Fruit fly (Drosophila melanogaster) whole organism, prepupa: ENCODE results near the gene iPLA2-VIA.
A peak's percentile ranks its signal among the peaks of the same experiment; 100 is the strongest.

Experiments used
- Blimp-1 ChIP-seq: fragments of 200-800 bp; sonication (Bioruptor generic); optimal IDR thresholded peaks from 3 replicates; lab custom pipeline; 2017; ENCODE audit warnings: missing biosample characterization, missing genetic modification characterization, mild to moderate bottlenecking, moderate library complexity, missing genetic modification reagents
- CG10631 ChIP-seq: fragments of 200-800 bp; sonication (Bioruptor generic); optimal IDR thresholded peaks from 2 replicates; lab custom pipeline; 2016; ENCODE audit warnings: missing biosample characterization, missing genetic modification characterization
- CG10669 ChIP-seq: fragments of 200-800 bp; sonication (Bioruptor generic); optimal IDR thresholded peaks from 3 replicates; lab custom pipeline; 2018; ENCODE audit warnings: missing biosample characterization, mild to moderate bottlenecking, missing genetic modification characterization, moderate library complexity
- CG11762 ChIP-seq: fragments of 200-800 bp; sonication (Bioruptor generic); optimal IDR thresholded peaks from 3 replicates; lab custom pipeline; 2016; ENCODE audit warnings: missing biosample characterization, missing genetic modification characterization; ENCODE audit not compliant: insufficient read depth
- CG1621 ChIP-seq: fragments of 200-800 bp; sonication (Bioruptor generic); optimal IDR thresholded peaks from 3 replicates; lab custom pipeline; 2018; ENCODE audit warnings: missing biosample characterization, mild to moderate bottlenecking, missing genetic modification characterization
- CG16779 ChIP-seq: fragments of 200-800 bp; sonication (Bioruptor generic); optimal IDR thresholded peaks from 3 replicates; lab custom pipeline; 2017; ENCODE audit warnings: missing biosample characterization, mild to moderate bottlenecking, missing genetic modification characterization
- CG32006 ChIP-seq: fragments of 200-800 bp; sonication (Bioruptor generic); optimal IDR thresholded peaks from 3 replicates; lab custom pipeline; 2017; ENCODE audit warnings: missing biosample characterization, mild to moderate bottlenecking, missing genetic modification characterization
- CG34406 ChIP-seq: fragments of 200-800 bp; sonication (Bioruptor generic); optimal IDR thresholded peaks from 3 replicates; lab custom pipeline; 2016; ENCODE audit warnings: missing biosample characterization, missing genetic modification characterization
- CG4318 ChIP-seq: fragments of 200-800 bp; sonication (Bioruptor generic); optimal IDR thresholded peaks from 3 replicates; lab custom pipeline; 2017; ENCODE audit warnings: missing biosample characterization, mild to moderate bottlenecking, missing genetic modification characterization
- CG6163 ChIP-seq: fragments of 200-800 bp; sonication (Bioruptor generic); IDR thresholded peaks from 3 replicates; pipeline ENCODE4 v1.3.6; 2022; ENCODE audit warnings: missing biosample characterization, missing genetic modification characterization
- CG6276 ChIP-seq: fragments of 200-800 bp; sonication (Bioruptor generic); optimal IDR thresholded peaks from 2 replicates; lab custom pipeline; 2017; ENCODE audit warnings: missing biosample characterization, mild to moderate bottlenecking, missing genetic modification characterization
- CG6792 ChIP-seq: fragments of 200-800 bp; sonication (Bioruptor generic); optimal IDR thresholded peaks from 3 replicates; lab custom pipeline; 2016; ENCODE audit warnings: missing biosample characterization, missing genetic modification characterization
- CG6808 ChIP-seq: fragments of 200-800 bp; sonication (Bioruptor generic); optimal IDR thresholded peaks from 3 replicates; lab custom pipeline; 2017; ENCODE audit warnings: missing biosample characterization, missing genetic modification characterization, mild to moderate bottlenecking, moderate library complexity, missing genetic modification reagents
- CG6854 ChIP-seq: fragments of 200-800 bp; sonication (Bioruptor generic); optimal IDR thresholded peaks from 2 replicates; lab custom pipeline; 2017; ENCODE audit warnings: missing biosample characterization, mild to moderate bottlenecking, missing genetic modification characterization
- CG7368 ChIP-seq: fragments of 200-800 bp; sonication (Bioruptor generic); optimal IDR thresholded peaks from 3 replicates; lab custom pipeline; 2016; ENCODE audit warnings: missing biosample characterization, missing genetic modification characterization
- CG8119 ChIP-seq: fragments of 200-800 bp; sonication (Bioruptor generic); IDR thresholded peaks from 3 replicates; pipeline ENCODE4 v1.3.6; 2022; ENCODE audit warnings: missing biosample characterization, missing genetic modification characterization
- CG8632 ChIP-seq: fragments of 200-800 bp; sonication (Bioruptor generic); optimal IDR thresholded peaks from 3 replicates; lab custom pipeline; 2016; ENCODE audit warnings: missing biosample characterization, missing genetic modification characterization
- CG9139 ChIP-seq: fragments of 200-800 bp; sonication (Bioruptor generic); optimal IDR thresholded peaks from 3 replicates; lab custom pipeline; 2017; ENCODE audit warnings: missing biosample characterization, mild to moderate bottlenecking, missing genetic modification characterization
- Eip75B ChIP-seq: fragments of 200-800 bp; sonication (Bioruptor generic); optimal IDR thresholded peaks from 3 replicates; lab custom pipeline; 2016; ENCODE audit warnings: missing biosample characterization, missing genetic modification characterization
- Ets21C ChIP-seq: fragments of 200-800 bp; sonication (Bioruptor generic); optimal IDR thresholded peaks from 3 replicates; lab custom pipeline; 2016; ENCODE audit warnings: missing biosample characterization, missing genetic modification characterization
- Gug ChIP-seq: fragments of 200-800 bp; sonication (Bioruptor generic); IDR thresholded peaks from 2 replicates; pipeline ENCODE4 v1.3.6; 2022; ENCODE audit warnings: missing biosample characterization, missing genetic modification characterization
- Hr39 ChIP-seq: fragments of 200-800 bp; sonication (Bioruptor generic); optimal IDR thresholded peaks from 2 replicates; lab custom pipeline; 2016; ENCODE audit warnings: missing biosample characterization, missing genetic modification characterization
- Sox102F ChIP-seq: fragments of 200-800 bp; sonication (Bioruptor generic); optimal IDR thresholded peaks from 2 replicates; lab custom pipeline; 2016; ENCODE audit warnings: missing biosample characterization, mild to moderate bottlenecking, missing genetic modification characterization
- Sox14 ChIP-seq: fragments of 200-800 bp; sonication (Bioruptor generic); optimal IDR thresholded peaks from 3 replicates; lab custom pipeline; 2016; ENCODE audit warnings: missing biosample characterization, missing genetic modification characterization
- Sox15 ChIP-seq: fragments of 200-800 bp; sonication (Bioruptor generic); optimal IDR thresholded peaks from 3 replicates; lab custom pipeline; 2016; ENCODE audit warnings: missing biosample characterization, missing genetic modification characterization
- achi ChIP-seq: fragments of 200-800 bp; sonication (Bioruptor generic); optimal IDR thresholded peaks from 3 replicates; lab custom pipeline; 2016; ENCODE audit warnings: missing biosample characterization, missing genetic modification characterization
- dac ChIP-seq: fragments of 200-800 bp; sonication (Bioruptor generic); optimal IDR thresholded peaks from 2 replicates; lab custom pipeline; 2017; ENCODE audit warnings: missing biosample characterization, mild to moderate bottlenecking, missing genetic modification characterization
- fd85E ChIP-seq: fragments of 200-800 bp; sonication (Bioruptor generic); optimal IDR thresholded peaks from 3 replicates; lab custom pipeline; 2016; ENCODE audit warnings: missing biosample characterization, missing genetic modification characterization
- fkh ChIP-seq: fragments of 200-800 bp; sonication (Bioruptor generic); optimal IDR thresholded peaks from 3 replicates; lab custom pipeline; 2017; ENCODE audit warnings: missing biosample characterization, mild to moderate bottlenecking, missing genetic modification characterization, moderate library complexity
- lz ChIP-seq: fragments of 200-800 bp; sonication (Bioruptor generic); optimal IDR thresholded peaks from 3 replicates; lab custom pipeline; 2016; ENCODE audit warnings: missing biosample characterization, missing genetic modification characterization
- net ChIP-seq: fragments of 200-800 bp; sonication (Bioruptor generic); optimal IDR thresholded peaks from 3 replicates; lab custom pipeline; 2016; ENCODE audit warnings: missing biosample characterization, missing genetic modification characterization
- pdm3 ChIP-seq: fragments of 200-800 bp; sonication (Bioruptor generic); optimal IDR thresholded peaks from 3 replicates; lab custom pipeline; 2016; ENCODE audit warnings: missing biosample characterization, missing genetic modification characterization
- salr ChIP-seq, 2 experiments: fragments of 200-800 bp; sonication (Bioruptor generic); optimal IDR thresholded peaks; 3 replicates each; lab custom pipeline; 2016 to 2018; ENCODE audit warnings: missing biosample characterization in 2 of 2, missing genetic modification characterization in 2 of 2, mild to moderate bottlenecking in 1 of 2
- ss ChIP-seq, 2 experiments: fragments of 200-800 bp; sonication (Bioruptor generic); optimal IDR thresholded peaks; 2 replicates in 1 of 2; 3 replicates in 1 of 2; lab custom pipeline; 2017 to 2018; ENCODE audit warnings: mild to moderate bottlenecking in 2 of 2, missing biosample characterization in 2 of 2, missing genetic modification characterization in 2 of 2, moderate library complexity in 1 of 2
- svp ChIP-seq: fragments of 200-800 bp; sonication (Bioruptor generic); peaks from one replicate; lab custom pipeline; 2016; ENCODE audit warnings: missing biosample characterization, missing genetic modification characterization
- topi ChIP-seq: fragments of 200-800 bp; sonication (Bioruptor generic); optimal IDR thresholded peaks from 3 replicates; lab custom pipeline; 2016; ENCODE audit warnings: missing biosample characterization, missing genetic modification characterization

Gene iPLA2-VIA

DNA sequence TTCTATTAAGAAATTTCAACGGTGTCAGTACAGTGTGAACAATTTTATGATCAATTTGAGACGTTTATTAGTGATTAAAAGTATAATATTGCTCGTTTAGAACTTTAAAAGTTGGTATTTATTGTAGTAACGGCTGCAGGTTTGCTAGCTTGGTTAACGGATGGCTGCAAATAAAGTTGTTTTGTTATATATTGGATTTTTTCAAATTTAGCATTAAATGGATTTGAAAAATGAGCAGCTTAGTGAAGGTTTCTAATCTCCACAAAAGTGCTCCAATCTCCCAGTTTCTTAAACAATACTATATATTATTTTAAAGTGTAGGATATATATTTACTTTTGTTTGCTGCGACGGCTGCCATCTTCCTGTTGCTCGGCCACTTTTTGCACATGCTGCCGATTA, 7.9 kb upstream of the iPLA2-VIA start (continued):
- TF ChIP-seq CG6163 (GFP tag; lab: Robert Waterston, UW) (peak; percentile 38; the same call in 2 of the 3 replicates), CG6792 (GFP tag; lab: Kevin White, UChicago) (no peak), CG7368 (GFP tag; lab: Kevin White, UChicago) (no peak), Sox102F (GFP tag; lab: Kevin White, UChicago) (no peak), CG8119 (peak; percentile 46; the same call in 1 of the 3 replicates), topi (GFP tag; lab: Kevin White, UChicago) (no peak), net (GFP tag; lab: Kevin White, UChicago) (peak; percentile 51), CG4318 (GFP tag; lab: Kevin White, UChicago) (no peak), fd85E (GFP tag; lab: Kevin White, UChicago) (no peak), dac (GFP tag; lab: Kevin White, UChicago) (no peak), salr (GFP tag; optimal IDR thresholded peaks at IDR 0.05; lab: Kevin White, UChicago) (peak in 1 of 2 experiments; percentile 33), Gug (GFP tag; lab: Robert Waterston, UW) (no peak), achi (GFP tag; lab: Kevin White, UChicago) (peak; percentile 44), pdm3 (no peak), CG34406 (peak; percentile 39), CG16779 (tag; lab: Kevin White, UChicago) (peak; percentile 25), CG32006 (GFP tag; lab: Kevin White, UChicago) (peak; percentile 74), Hr39 (no peak), Ets21C (GFP tag; lab: Kevin White, UChicago) (no peak), CG8632 (GFP tag; lab: Kevin White, UChicago) (peak; percentile 27), Eip75B (GFP tag; lab: Kevin White, UChicago) (no peak), Blimp-1 (GFP tag; lab: Kevin White, UChicago) (no peak), CG9139 (GFP tag; lab: Kevin White, UChicago) (no peak), CG6854 (GFP tag; lab: Kevin White, UChicago) (no peak), CG10631 (GFP tag; lab: Kevin White, UChicago) (no peak), CG10669 (GFP tag; lab: Kevin White, UChicago) (no peak)

DNA sequence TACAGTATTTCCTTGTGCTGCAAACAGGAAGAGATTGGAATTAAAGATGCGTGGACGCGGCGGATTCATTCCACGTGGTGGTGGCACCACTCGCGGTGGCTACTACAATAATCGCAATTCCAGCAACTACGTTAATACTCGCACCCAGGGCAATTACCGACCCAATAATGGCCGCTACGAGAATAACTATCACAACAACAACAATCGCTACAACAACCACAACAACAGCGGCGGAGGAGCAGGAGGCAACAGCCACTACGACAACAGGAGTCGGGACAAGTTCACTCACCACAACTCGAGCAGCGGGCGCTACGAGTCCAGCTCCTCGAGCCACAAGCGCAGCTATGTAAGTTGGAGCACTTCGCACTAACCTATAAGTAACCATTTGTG, 899 bp upstream of the iPLA2-VIA start:
- TF ChIP-seq CG7368 (GFP tag; lab: Kevin White, UChicago) (no peak), fkh (GFP tag; lab: Kevin White, UChicago) (no peak), CG9139 (GFP tag; lab: Kevin White, UChicago) (no peak)

DNA sequence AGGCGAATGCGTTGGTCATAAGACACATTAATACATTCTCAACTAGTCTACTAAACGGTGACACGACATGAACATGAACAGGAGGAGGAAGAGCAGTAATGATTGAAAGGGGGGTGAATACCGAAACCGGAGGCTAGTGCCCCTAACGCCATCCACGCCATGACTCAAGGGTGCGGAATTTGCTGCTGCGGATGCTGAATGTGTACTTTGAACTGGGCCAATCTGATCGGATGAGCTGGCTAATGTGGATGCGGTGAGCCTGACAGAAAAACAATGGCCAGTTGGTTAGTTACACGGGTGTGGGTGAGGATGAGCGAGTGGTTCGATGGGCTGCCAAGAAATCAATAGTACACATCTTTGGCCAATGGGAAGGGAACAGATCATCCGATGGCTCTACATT, 493 bp downstream of the iPLA2-VIA start:
- peak; percentile 54 for TF ChIP-seq CG6808 (GFP tag; lab: Kevin White, UChicago)
- no peak for TF ChIP-seq CG1621 (tag; lab: Kevin White, UChicago)
- no peak for TF ChIP-seq svp (GFP tag; lab: Kevin White, UChicago)
- peak; percentile 6 to 46 for TF ChIP-seq ss (GFP tag; optimal IDR thresholded peaks at IDR 0.05; lab: Kevin White, UChicago)
- peak; percentile 30 for TF ChIP-seq CG6854 (GFP tag; lab: Kevin White, UChicago)

DNA sequence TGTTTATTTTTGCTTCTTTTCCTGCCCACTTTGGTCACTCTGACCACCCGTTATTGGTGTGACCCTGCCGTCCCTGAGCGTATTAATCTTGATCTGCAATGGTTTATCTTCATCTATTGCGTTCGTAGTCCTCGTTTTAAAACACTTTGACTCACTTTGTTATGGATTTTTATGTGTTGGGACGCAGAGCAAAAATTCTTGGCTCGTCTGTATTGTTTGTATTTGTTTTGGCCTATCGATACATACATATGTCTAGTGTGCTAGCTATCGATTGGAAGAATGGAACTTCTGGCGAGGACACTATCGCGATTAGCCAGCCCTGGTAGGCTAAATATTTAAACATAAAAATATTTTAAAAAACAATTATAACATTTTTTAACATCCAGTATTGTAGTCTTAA, 4.5 kb downstream of the iPLA2-VIA start, which contains the start of gene CG10809:
CG10809 (minus strand) TSS at position 266 of the 400 bp plus-strand sequence.
- TF ChIP-seq CG11762: no peak
- TF ChIP-seq fkh (GFP tag; lab: Kevin White, UChicago): peak; percentile 99
- peak; percentile 11 for TF ChIP-seq Sox14
- TF ChIP-seq svp (GFP tag; lab: Kevin White, UChicago): peak; percentile 65
- TF ChIP-seq salr (GFP tag; optimal IDR thresholded peaks at IDR 0.05; lab: Kevin White, UChicago): no peak
- peak; percentile 26 for TF ChIP-seq CG10631 (GFP tag; lab: Kevin White, UChicago)
- TF ChIP-seq lz (GFP tag; lab: Kevin White, UChicago): peak; percentile 12
- TF ChIP-seq CG6276 (GFP tag; lab: Kevin White, UChicago): no peak
- no peak for TF ChIP-seq Sox15 (GFP tag; lab: Kevin White, UChicago)
- TF ChIP-seq CG6808 (GFP tag; lab: Kevin White, UChicago): no peak
- no peak for TF ChIP-seq Ets21C (GFP tag; lab: Kevin White, UChicago)
